Fruit fly (Drosophila melanogaster) whole organism, embryonic: ENCODE measurements around the gene CG8765.

Experiments
- Asciz ChIP-seq: fragments of 200-800 bp; sonication (Bioruptor generic); optimal IDR thresholded peaks from 2 replicates; lab custom pipeline; 2017; ENCODE audit warnings: missing biosample characterization, mild to moderate bottlenecking, missing genetic modification characterization, missing genetic modification reagents
- Awh ChIP-seq: fragments of 200-800 bp; sonication (Bioruptor generic); IDR thresholded peaks from 2 replicates; pipeline ENCODE4, ENCODE4 v1.3.6; 2022; ENCODE audit warnings: missing biosample characterization, missing genetic modification characterization
- CG10979 ChIP-seq: fragments of 200-800 bp; sonication (Bioruptor generic); optimal IDR thresholded peaks from 2 replicates; lab custom pipeline; 2018; ENCODE audit warnings: missing biosample characterization, mild to moderate bottlenecking, missing genetic modification characterization, moderate library complexity
- CG11398 ChIP-seq: fragments of 200-800 bp; sonication (Bioruptor generic); optimal IDR thresholded peaks from 2 replicates; lab custom pipeline; 2016; ENCODE audit warnings: missing biosample characterization, missing genetic modification characterization
- CG11696 ChIP-seq: fragments of 200-800 bp; sonication (Bioruptor generic); IDR thresholded peaks from 2 replicates; pipeline ENCODE4 v1.3.6; 2022; ENCODE audit warnings: missing biosample characterization, missing genetic modification characterization
- CG12104 ChIP-seq: fragments of 200-800 bp; sonication (Bioruptor generic); optimal IDR thresholded peaks from 3 replicates; lab custom pipeline; 2016; ENCODE audit warnings: missing biosample characterization, missing genetic modification characterization
- CG12219 ChIP-seq: fragments of 200-800 bp; sonication (Bioruptor generic); optimal IDR thresholded peaks from 3 replicates; lab custom pipeline; 2018; ENCODE audit warnings: missing biosample characterization, mild to moderate bottlenecking, missing genetic modification characterization
- CG12391 ChIP-seq: fragments of 200-800 bp; sonication (Bioruptor generic); optimal IDR thresholded peaks from 3 replicates; lab custom pipeline; 2018; ENCODE audit warnings: missing biosample characterization, mild to moderate bottlenecking, missing genetic modification characterization, moderate library complexity
- CG13624 ChIP-seq: fragments of 200-800 bp; sonication (Bioruptor generic); optimal IDR thresholded peaks from 2 replicates; lab custom pipeline; 2016; ENCODE audit warnings: missing biosample characterization, missing genetic modification characterization
- CG14014 ChIP-seq: fragments of 200-800 bp; sonication (Bioruptor generic); IDR thresholded peaks from 2 replicates; pipeline ENCODE4 v1.3.6; 2022; ENCODE audit warnings: missing biosample characterization, missing genetic modification characterization
- CG14965 ChIP-seq: fragments of 200-800 bp; sonication (Bioruptor generic); optimal IDR thresholded peaks from 2 replicates; lab custom pipeline; 2016; ENCODE audit warnings: missing biosample characterization, missing genetic modification characterization, borderline replicate concordance
- CG15011 ChIP-seq: fragments of 200-800 bp; sonication (Bioruptor generic); optimal IDR thresholded peaks from 3 replicates; lab custom pipeline; 2018; ENCODE audit warnings: missing biosample characterization, mild to moderate bottlenecking, missing genetic modification characterization
- CG1602 ChIP-seq: fragments of 200-800 bp; sonication (Bioruptor generic); optimal IDR thresholded peaks from 3 replicates; lab custom pipeline; 2016; ENCODE audit warnings: missing biosample characterization, missing genetic modification characterization
- CG17829 ChIP-seq: fragments of 200-800 bp; optimal IDR thresholded peaks from 2 replicates; lab custom pipeline; 2019; ENCODE audit warnings: missing biosample characterization, mild to moderate bottlenecking, missing genetic modification characterization, moderate library complexity
- CG2202 ChIP-seq: fragments of 200-800 bp; sonication (Bioruptor generic); optimal IDR thresholded peaks from 2 replicates; lab custom pipeline; 2018; ENCODE audit warnings: missing biosample characterization, mild to moderate bottlenecking, missing genetic modification characterization
- CG30020 ChIP-seq: fragments of 200-800 bp; optimal IDR thresholded peaks from 2 replicates; lab custom pipeline; 2019; ENCODE audit warnings: missing biosample characterization, mild to moderate bottlenecking, missing genetic modification characterization, moderate library complexity
- CG30431 ChIP-seq: fragments of 200-800 bp; sonication (Bioruptor generic); optimal IDR thresholded peaks from 2 replicates; lab custom pipeline; 2017; ENCODE audit warnings: missing biosample characterization, missing genetic modification characterization
- CG6175 ChIP-seq: fragments of 200-800 bp; sonication (Bioruptor generic); IDR thresholded peaks from 3 replicates; pipeline ENCODE4 v1.3.6; 2022; ENCODE audit warnings: missing biosample characterization, missing genetic modification characterization
- CG7372 ChIP-seq: fragments of 200-800 bp; sonication (Bioruptor generic); IDR thresholded peaks from 2 replicates; pipeline ENCODE4 v1.3.6; 2022; ENCODE audit warnings: missing biosample characterization, missing genetic modification characterization
- CG9932 ChIP-seq: fragments of 200-800 bp; sonication (Bioruptor generic); IDR thresholded peaks from 2 replicates; pipeline ENCODE4 v1.3.6; 2022; ENCODE audit warnings: missing biosample characterization, missing genetic modification characterization
- D19B ChIP-seq: fragments of 200-800 bp; sonication (Bioruptor generic); optimal IDR thresholded peaks from 2 replicates; lab custom pipeline; 2017; ENCODE audit warnings: missing biosample characterization, mild to moderate bottlenecking, missing genetic modification characterization
- E2f1 ChIP-seq: fragments of 200-800 bp; sonication (Bioruptor generic); IDR thresholded peaks from 2 replicates; pipeline ENCODE4 v1.3.6; 2022; ENCODE audit warnings: missing biosample characterization, missing genetic modification characterization
- E2f2 ChIP-seq: fragments of 200-800 bp; sonication (Bioruptor generic); IDR thresholded peaks from 2 replicates; pipeline ENCODE4 v1.3.6; 2022; ENCODE audit warnings: missing biosample characterization, missing genetic modification characterization
- Gug ChIP-seq: fragments of 200-800 bp; sonication (Bioruptor generic); IDR thresholded peaks from 4 replicates; pipeline ENCODE4 v1.3.6; 2022; ENCODE audit warnings: missing biosample characterization, missing genetic modification characterization
- HLHmδ ChIP-seq: fragments of 200-800 bp; sonication (Bioruptor generic); optimal IDR thresholded peaks from 2 replicates; lab custom pipeline; 2018; ENCODE audit warnings: missing biosample characterization, mild to moderate bottlenecking, missing genetic modification characterization, moderate library complexity
- Hr3 ChIP-seq: fragments of 200-800 bp; sonication (Bioruptor generic); optimal IDR thresholded peaks from 3 replicates; lab custom pipeline; 2016; ENCODE audit warnings: missing biosample characterization, missing genetic modification characterization
- Mad ChIP-seq: fragments of 200-800 bp; sonication (Bioruptor generic); optimal IDR thresholded peaks from 2 replicates; lab custom pipeline; 2016; ENCODE audit warnings: missing biosample characterization, missing genetic modification characterization
- Oaz ChIP-seq: fragments of 200-800 bp; sonication (Bioruptor generic); IDR thresholded peaks from 2 replicates; pipeline ENCODE4 v1.3.6; 2022; ENCODE audit warnings: missing biosample characterization, missing genetic modification characterization
- Rx ChIP-seq: fragments of 200-800 bp; sonication (Bioruptor generic); IDR thresholded peaks from 2 replicates; pipeline ENCODE4 v1.3.6; 2022; ENCODE audit warnings: missing biosample characterization, missing genetic modification characterization
- Vsx1 ChIP-seq: fragments of 200-800 bp; sonication (Bioruptor generic); optimal IDR thresholded peaks from 2 replicates; lab custom pipeline; 2017; ENCODE audit warnings: missing biosample characterization, mild to moderate bottlenecking, missing genetic modification characterization, missing genetic modification reagents
- Xrp1 ChIP-seq: fragments of 200-800 bp; sonication (Bioruptor generic); IDR thresholded peaks from 2 replicates; pipeline ENCODE4 v1.3.6; 2022; ENCODE audit warnings: missing biosample characterization, missing genetic modification characterization
- croc ChIP-seq: fragments of 200-800 bp; sonication (Bioruptor generic); conservative IDR thresholded peaks from 3 replicates; pipeline ENCODE4 v1.3.6; 2022; ENCODE audit warnings: missing biosample characterization, missing genetic modification characterization
- crp ChIP-seq, 2 experiments: fragments of 200-800 bp; sonication (Bioruptor generic); optimal IDR thresholded peaks; 2 replicates in 1 of 2; 3 replicates in 1 of 2; lab custom pipeline; 2017; ENCODE audit warnings: missing biosample characterization in 2 of 2, missing genetic modification characterization in 2 of 2, mild to moderate bottlenecking in 1 of 2, moderate library complexity in 1 of 2
- fd64A ChIP-seq: fragments of 200-800 bp; sonication (Bioruptor generic); optimal IDR thresholded peaks from 3 replicates; lab custom pipeline; 2018; ENCODE audit warnings: missing biosample characterization, mild to moderate bottlenecking, missing genetic modification characterization
- gcm2 ChIP-seq: fragments of 200-800 bp; sonication (Bioruptor generic); optimal IDR thresholded peaks from 2 replicates; lab custom pipeline; 2016; ENCODE audit warnings: missing biosample characterization, missing genetic modification characterization
- kah ChIP-seq: fragments of 200-800 bp; sonication (Bioruptor generic); optimal IDR thresholded peaks from 2 replicates; lab custom pipeline; 2018; ENCODE audit warnings: missing biosample characterization, mild to moderate bottlenecking, missing genetic modification characterization
- ken ChIP-seq: fragments of 200-800 bp; sonication (Bioruptor generic); IDR thresholded peaks from 3 replicates; pipeline ENCODE4 v1.3.6; 2022; ENCODE audit warnings: missing biosample characterization, missing genetic modification characterization
- pnt ChIP-seq: fragments of 200-800 bp; sonication (Bioruptor generic); optimal IDR thresholded peaks from 3 replicates; lab custom pipeline; 2016; ENCODE audit warnings: missing biosample characterization, missing genetic modification characterization
- salm ChIP-seq: fragments of 200-800 bp; sonication (Bioruptor generic); optimal IDR thresholded peaks from 2 replicates; lab custom pipeline; 2018; ENCODE audit warnings: missing biosample characterization, mild to moderate bottlenecking, missing genetic modification characterization
- seq ChIP-seq: fragments of 200-800 bp; sonication (Bioruptor generic); IDR thresholded peaks from 2 replicates; pipeline ENCODE4 v1.3.6; 2022; ENCODE audit warnings: missing biosample characterization, missing genetic modification characterization
- slbo ChIP-seq: fragments of 200-800 bp; sonication (Bioruptor generic); IDR thresholded peaks from 2 replicates; pipeline ENCODE4 v1.3.6; 2022; ENCODE audit warnings: missing biosample characterization, missing genetic modification characterization
- twi ChIP-seq: fragments of 200-800 bp; optimal IDR thresholded peaks from 2 replicates; lab custom pipeline; 2019; ENCODE audit warnings: missing biosample characterization, mild to moderate bottlenecking, missing genetic modification characterization, moderate library complexity
- zen ChIP-seq: fragments of 200-800 bp; sonication (Bioruptor generic); optimal IDR thresholded peaks from 3 replicates; lab custom pipeline; 2018; ENCODE audit warnings: missing biosample characterization, mild to moderate bottlenecking, missing genetic modification characterization, moderate library complexity

The CG8765 gene

dm6 chr3L:19655923-19656322, 31.2 kb downstream of the CG8765 start (continued):
- TF ChIP-seq Gug (GFP tag; lab: Robert Waterston, UW) (peak; percentile 22; the same call in 1 of the 4 replicates), CG30020 (tag; lab: Kevin White, UChicago) (peak; percentile 13), zen (peak; percentile 59), salm (tag; lab: Kevin White, UChicago) (peak; percentile 46), twi (peak; percentile 42), CG14965 (GFP tag; lab: Kevin White, UChicago) (no peak), fd64A (GFP tag; lab: Kevin White, UChicago) (peak; percentile 46), CG17829 (tag; lab: Kevin White, UChicago) (peak; percentile 61), CG14014 (0 out of 2 replicates have a peak, but pooled peaks have one; percentile 48), CG12104 (GFP tag; lab: Kevin White, UChicago) (peak; percentile 59), CG10979 (tag; lab: Kevin White, UChicago) (peak; percentile 68), HLHmδ (GFP tag; lab: Kevin White, UChicago) (peak; percentile 28), crp (GFP tag; optimal IDR thresholded peaks at IDR 0.05; lab: Kevin White, UChicago) (no peak), croc (peak; percentile 58; the same call in 2 of the 3 replicates), CG30431 (GFP tag; lab: Kevin White, UChicago) (no peak), CG15011 (GFP tag; lab: Kevin White, UChicago) (peak; percentile 3), seq (0 out of 2 replicates have a peak, but pooled peaks have one; percentile 19), CG11696 (GFP tag; lab: Robert Waterston, UW) (no peak), Xrp1 (GFP tag; lab: Robert Waterston, UW) (peak; percentile 70), Asciz (peak; percentile 73), Rx (0 out of 2 replicates have a peak, but pooled peaks have one; percentile 15), E2f2 (GFP tag; lab: Robert Waterston, UW) (peak; percentile 23; the same call in 1 of the 2 replicates), ken (peak; percentile 45; the same call in 1 of the 3 replicates), Awh (GFP tag; lab: Robert Waterston, UW) (peak; percentile 52; the same call in 1 of the 2 replicates), CG7372 (GFP tag; lab: Robert Waterston, UW) (peak; percentile 65), D19B (GFP tag; lab: Kevin White, UChicago) (no peak), gcm2 (GFP tag; lab: Kevin White, UChicago) (peak; percentile 7), CG6175 (GFP tag; lab: Robert Waterston, UW) (no peak), CG1602 (GFP tag; lab: Kevin White, UChicago) (peak; percentile 42), CG9932 (GFP tag; lab: Robert Waterston, UW) (no peak), kah (peak; percentile 18), CG12391 (tag; lab: Kevin White, UChicago) (peak; percentile 38), slbo (GFP tag; lab: Robert Waterston, UW) (0 out of 2 replicates have a peak, but pooled peaks have one; percentile 36), CG2202 (peak; percentile 67), Mad (peak; percentile 13), Oaz (GFP tag; lab: Robert Waterston, UW) (no peak), CG13624 (peak; percentile 13), E2f1 (no peak), CG12219 (GFP tag; lab: Kevin White, UChicago) (peak; percentile 54), Vsx1 (GFP tag; lab: Kevin White, UChicago) (peak; percentile 32), pnt (GFP tag; lab: Kevin White, UChicago) (peak; percentile 2), Hr3 (GFP tag; lab: Kevin White, UChicago) (peak; percentile 7), CG11398 (GFP tag; lab: Kevin White, UChicago) (peak; percentile 33)
- TF ChIP-seq, all 482 proteins: peak for 221
